Worm (Caenorhabditis elegans) whole organism, midembryonic: ENCODE measurements around the gene Y39E4A.1.

Experiments used
- cog-1 ChIP-seq: sonication (generic microtip); optimal IDR thresholded peaks from 2 replicates; lab custom pipeline; 2016; ENCODE audit warnings: missing genetic modification characterization, missing compliant biosample characterization
- flt-1 ChIP-seq: fragments of 200-800 bp; sonication (Bioruptor generic); IDR thresholded peaks from 2 replicates; pipeline ENCODE4 v1.3.6; 2022; ENCODE audit warnings: missing genetic modification characterization, missing compliant biosample characterization
- med-1 ChIP-seq: sonication (generic microtip); optimal IDR thresholded peaks from 2 replicates; lab custom pipeline; 2017; ENCODE audit warnings: missing genetic modification characterization, mild to moderate bottlenecking, missing compliant biosample characterization, antibody characterized with exemption, missing genetic modification reagents; ENCODE audit not compliant: insufficient read depth
- ztf-29 ChIP-seq: fragments of 200-800 bp; sonication (Bioruptor generic); IDR thresholded peaks from 2 replicates; pipeline ENCODE4 v1.3.6; 2022; ENCODE audit warnings: missing genetic modification reagents, missing genetic modification characterization, missing compliant biosample characterization

ce11 chrIII:12929573-12929972, 21.6 kb upstream of the Y39E4A.1 start, which contains the start of gene Y37D8A.19:
- TF ChIP-seq med-1 (no peak), flt-1 (no peak), ztf-29 (GFP tag; lab: Robert Waterston, UW) (no peak), cog-1 (tag; lab: Kevin White, UChicago) (no peak)
